Worm (Caenorhabditis elegans) whole organism, midembryonic: Measurements from ENCODE around the gene folt-1.

ENCODE experiments used
- T22C8.4 ChIP-seq: fragments of 200-800 bp; sonication (Bioruptor generic); IDR thresholded peaks from 2 replicates; pipeline ENCODE4 v1.3.6; 2022; ENCODE audit warnings: missing genetic modification characterization, missing compliant biosample characterization
- flt-1 ChIP-seq: fragments of 200-800 bp; sonication (Bioruptor generic); IDR thresholded peaks from 2 replicates; pipeline ENCODE4 v1.3.6; 2022; ENCODE audit warnings: missing genetic modification characterization, missing compliant biosample characterization
- ref-1 ChIP-seq: fragments of 200-800 bp; sonication (Bioruptor generic); conservative IDR thresholded peaks from 2 replicates; pipeline ENCODE4 v1.3.6; 2022; ENCODE audit warnings: missing genetic modification reagents, missing genetic modification characterization, missing compliant biosample characterization
- tab-1 ChIP-seq: fragments of 200-800 bp; sonication (Bioruptor generic); IDR thresholded peaks from 2 replicates; pipeline ENCODE4 v1.3.6; 2022; ENCODE audit warnings: missing genetic modification characterization, missing compliant biosample characterization
- ztf-23 ChIP-seq: fragments of 200-800 bp; sonication (Bioruptor generic); IDR thresholded peaks from 2 replicates; pipeline ENCODE4 v1.3.6; 2022; ENCODE audit warnings: missing genetic modification reagents, missing genetic modification characterization, missing compliant biosample characterization

DNA sequence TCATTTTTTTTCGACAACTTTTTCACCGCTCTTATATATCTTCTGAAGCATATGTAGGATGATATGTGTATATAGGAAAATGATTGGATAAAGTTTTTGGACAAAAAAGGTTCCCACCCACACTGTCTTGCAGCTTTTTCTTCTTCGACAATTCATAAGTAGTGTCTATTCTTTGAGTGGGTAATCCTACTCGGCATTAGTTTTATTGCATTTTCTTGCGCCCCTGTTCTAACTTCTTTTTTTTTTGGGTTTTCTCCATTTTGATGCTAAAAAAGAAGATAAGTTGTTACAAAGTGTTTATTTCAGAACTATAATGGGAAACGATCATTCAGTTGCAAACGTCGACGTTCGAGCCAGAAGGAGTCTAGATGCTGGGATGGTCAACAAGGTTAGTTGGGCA, 7.0 kb upstream of the folt-1 start, which contains the start of gene glb-3:
- TF ChIP-seq ztf-23 (GFP tag; lab: Robert Waterston, UW) (no peak), tab-1 (no peak), ref-1 (GFP tag; lab: Robert Waterston, UW) (no peak), T22C8.4 (GFP tag; lab: Robert Waterston, UW) (no peak), flt-1 (GFP tag; lab: Robert Waterston, UW) (no peak)
